Worm (Caenorhabditis elegans): ENCODE data around the gene pat-3.

Gene pat-3

DNA sequence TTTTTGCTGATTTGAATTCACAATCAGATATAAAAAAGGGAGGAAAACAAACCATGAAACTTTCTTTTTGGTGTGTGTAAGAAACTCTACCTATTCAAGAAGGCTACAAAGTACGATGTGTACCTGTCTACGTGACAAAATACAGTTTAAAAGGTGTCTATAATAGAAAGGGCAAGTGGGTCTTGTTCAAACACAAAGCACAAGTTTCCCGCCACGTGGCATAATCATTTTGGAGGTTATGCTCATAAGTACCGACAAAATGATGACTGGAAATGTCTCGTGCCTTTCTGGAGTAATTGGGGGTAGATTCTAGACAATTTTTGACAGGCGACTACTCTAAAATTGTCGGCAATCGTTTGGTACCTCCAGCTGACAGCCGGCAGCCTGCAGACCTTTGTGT, 39.1 kb downstream of the pat-3 start:
- no peak for TF ChIP-seq nhr-120 (GFP tag; IDR thresholded peaks at IDR 0.05)
- TF ChIP-seq mel-28 (tag; optimal IDR thresholded peaks at IDR 0.05; ENCODE audit: borderline replicate concordance), result no peak
- TF ChIP-seq B0261.1 (tag; optimal IDR thresholded peaks at IDR 0.05), result no peak
- peak; percentile 47 to 82 for TF ChIP-seq let-607 (tag; optimal IDR thresholded peaks at IDR 0.05)
- no peak for TF ChIP-seq lag-1 (GFP tag; IDR thresholded peaks at IDR 0.05)
- no peak for TF ChIP-seq ceh-40 (GFP tag; IDR thresholded peaks at IDR 0.05)
- no peak for TF ChIP-seq T07F8.4 (tag; optimal IDR thresholded peaks at IDR 0.05)
- TF ChIP-seq lin-35 (GFP tag; optimal IDR thresholded peaks at IDR 0.05), result no peak
- no peak for TF ChIP-seq sdz-38 (tag; optimal IDR thresholded peaks at IDR 0.05)
- TF ChIP-seq T26A5.8 (tag; optimal IDR thresholded peaks at IDR 0.05), result no peak
- TF ChIP-seq aptf-3 (GFP tag; IDR thresholded peaks at IDR 0.05), result no peak
- TF ChIP-seq cebp-1 (GFP tag; IDR thresholded peaks at IDR 0.05), result no peak
- TF ChIP-seq cebp-1 (tag; optimal IDR thresholded peaks at IDR 0.05), result no peak
- TF ChIP-seq nhr-80 (tag; optimal IDR thresholded peaks at IDR 0.05), result peak; percentile 40
- TF ChIP-seq mcd-1 (GFP tag; IDR thresholded peaks at IDR 0.05), result no peak
- TF ChIP-seq ztf-22 (GFP tag; optimal IDR thresholded peaks at IDR 0.05), result no peak
- TF ChIP-seq Y53G8AR.9 (GFP tag; conservative IDR thresholded peaks at IDR 0.05), result 0 out of 2 replicates have a peak, but pooled peaks have one; percentile 26
- no peak for TF ChIP-seq ztf-18 (tag; optimal IDR thresholded peaks at IDR 0.05)
- TF ChIP-seq egl-44 (GFP tag; IDR thresholded peaks at IDR 0.05), result 0 out of 2 replicates have a peak, but pooled peaks have one; percentile 14
- TF ChIP-seq nhr-90 (tag; optimal IDR thresholded peaks at IDR 0.05), result no peak
- no peak for TF ChIP-seq nfyb-1 (GFP tag; IDR thresholded peaks at IDR 0.05)
- TF ChIP-seq madf-3 (GFP tag; IDR thresholded peaks at IDR 0.05), result no peak
- TF ChIP-seq egl-18 (GFP tag; IDR thresholded peaks at IDR 0.05), result no peak
- TF ChIP-seq D2030.7 (GFP tag; IDR thresholded peaks at IDR 0.05), result no peak
- no peak for TF ChIP-seq madf-8 (GFP tag; conservative IDR thresholded peaks at IDR 0.05)
- no peak for TF ChIP-seq hrde-1 (tag; optimal IDR thresholded peaks at IDR 0.05; ENCODE audit: borderline replicate concordance)
- no peak for TF ChIP-seq snpc-4 (GFP tag; optimal IDR thresholded peaks at IDR 0.05)
- TF ChIP-seq snpc-4 (tag; optimal IDR thresholded peaks at IDR 0.05), result no peak
- TF ChIP-seq him-1 (tag; optimal IDR thresholded peaks at IDR 0.05), result no peak
- TF ChIP-seq sptf-2 (GFP tag; optimal IDR thresholded peaks at IDR 0.05), result no peak
- TF ChIP-seq ztf-26 (tag; optimal IDR thresholded peaks at IDR 0.05), result no peak
- TF ChIP-seq F39B2.1 (GFP tag; IDR thresholded peaks at IDR 0.05), result no peak

ce11 chrIII:3874492-3874891, 39.5 kb downstream of the pat-3 start:
- TF ChIP-seq cebp-1 (GFP tag; IDR thresholded peaks at IDR 0.05), result peak; percentile 16; the same call in 1 of the 2 replicates
- TF ChIP-seq cebp-1 (tag; optimal IDR thresholded peaks at IDR 0.05), result peak; percentile 78
- TF ChIP-seq hsf-1 (GFP tag; IDR thresholded peaks at IDR 0.05), result 0 out of 2 replicates have a peak, but pooled peaks have one; percentile 14
- TF ChIP-seq ztf-25 (GFP tag; IDR thresholded peaks at IDR 0.05), result 0 out of 2 replicates have a peak, but pooled peaks have one; percentile 49
- TF ChIP-seq egl-18 (GFP tag; IDR thresholded peaks at IDR 0.05), result no peak
- no peak for TF ChIP-seq ceh-40 (GFP tag; IDR thresholded peaks at IDR 0.05)
- TF ChIP-seq bed-2 (GFP tag; IDR thresholded peaks at IDR 0.05), result no peak

- TF ChIP-seq sdz-38 (tag; optimal IDR thresholded peaks at IDR 0.05) (no peak), F23B12.7 (tag; optimal IDR thresholded peaks at IDR 0.05; ENCODE audit: insufficient read depth) (no peak), Y67H2A.10 (GFP tag; conservative IDR thresholded peaks at IDR 0.05) (no peak), F55B11.4 (tag; optimal IDR thresholded peaks at IDR 0.05; ENCODE audit: borderline replicate concordance, insufficient read depth) (no peak), lin-54 (GFP tag; optimal IDR thresholded peaks at IDR 0.05) (no peak), C06A6.2 (GFP tag; conservative IDR thresholded peaks at IDR 0.05) (no peak), tbx-9 (tag; optimal IDR thresholded peaks at IDR 0.05; ENCODE audit: borderline replicate concordance) (no peak), nhr-27 (tag; optimal IDR thresholded peaks at IDR 0.05) (no peak), lag-1 (GFP tag; IDR thresholded peaks at IDR 0.05) (no peak), attf-3 (GFP tag; conservative IDR thresholded peaks at IDR 0.05) (no peak), B0261.1 (tag; optimal IDR thresholded peaks at IDR 0.05) (no peak), attf-6 (GFP tag; IDR thresholded peaks at IDR 0.05) (no peak), pbrm-1 (GFP tag; IDR thresholded peaks at IDR 0.05) (no peak), hrde-1 (tag; optimal IDR thresholded peaks at IDR 0.05; ENCODE audit: borderline replicate concordance) (no peak), ceh-100 (GFP tag; IDR thresholded peaks at IDR 0.05) (no peak), F49E8.2 (tag; optimal IDR thresholded peaks at IDR 0.05; ENCODE audit: insufficient read depth) (no peak)
Measured at ce11 chrIII:3873424-3873823, 40.5 kb downstream of the pat-3 start.

Measured in whole organism, young adult.